Worm (Caenorhabditis elegans) whole organism, mixed stage, embryonic: ENCODE results near the gene F20C5.11.

Experiments used
- ceh-83 ChIP-seq: fragments of 200-800 bp; sonication (Bioruptor generic); optimal IDR thresholded peaks from 2 replicates; lab custom pipeline; 2018; ENCODE audit warnings: mild to moderate bottlenecking, missing genetic modification characterization, missing compliant biosample characterization
- elt-1 ChIP-seq: sonication (generic microtip); optimal IDR thresholded peaks from 2 replicates; lab custom pipeline; 2017; ENCODE audit warnings: missing genetic modification characterization, mild to moderate bottlenecking, missing compliant biosample characterization, antibody characterized with exemption, moderate library complexity, borderline replicate concordance; ENCODE audit not compliant: insufficient read depth
- elt-3 ChIP-seq: fragments of 150-350 bp; optimal IDR thresholded peaks from 2 replicates; lab custom pipeline; 2014; ENCODE audit warnings: missing biosample characterization, missing genetic modification characterization
- flh-1 ChIP-seq: fragments of 200-800 bp; sonication (Bioruptor generic); optimal IDR thresholded peaks from 2 replicates; lab custom pipeline; 2018; ENCODE audit warnings: mild to moderate bottlenecking, missing genetic modification characterization, moderate library complexity, missing compliant biosample characterization
- ham-2 ChIP-seq: fragments of 200-800 bp; sonication (Bioruptor generic); optimal IDR thresholded peaks from 2 replicates; lab custom pipeline; 2018; ENCODE audit warnings: mild to moderate bottlenecking, missing genetic modification characterization, missing compliant biosample characterization
- lin-13 ChIP-seq: fragments of 150-350 bp; optimal IDR thresholded peaks from 2 replicates; lab custom pipeline; 2014; ENCODE audit warnings: missing biosample characterization, missing genetic modification characterization
- lsy-2 ChIP-seq: fragments of 150-350 bp; optimal IDR thresholded peaks from 2 replicates; lab custom pipeline; 2014; ENCODE audit warnings: missing biosample characterization, missing genetic modification characterization
- mep-1 ChIP-seq: fragments of 150-350 bp; optimal IDR thresholded peaks from 2 replicates; lab custom pipeline; 2017; ENCODE audit warnings: missing biosample characterization, missing genetic modification reagents, missing genetic modification characterization, inconsistent platforms
- nhr-12 ChIP-seq: fragments of 150-350 bp; optimal IDR thresholded peaks from 2 replicates; lab custom pipeline; 2014; ENCODE audit warnings: missing biosample characterization, missing genetic modification characterization
- nhr-237 ChIP-seq: fragments of 150-350 bp; optimal IDR thresholded peaks from 2 replicates; lab custom pipeline; 2014; ENCODE audit warnings: missing biosample characterization, missing genetic modification characterization
- pha-4 ChIP-seq: fragments of 150-350 bp; optimal IDR thresholded peaks from 2 replicates; lab custom pipeline; 2018; ENCODE audit warnings: missing biosample characterization, missing genetic modification reagents, missing genetic modification characterization
- tbx-8 ChIP-seq: fragments of 200-800 bp; sonication (Bioruptor generic); optimal IDR thresholded peaks from 2 replicates; lab custom pipeline; 2018; ENCODE audit warnings: mild to moderate bottlenecking, missing genetic modification characterization, moderate library complexity, missing compliant biosample characterization
- ztf-11 ChIP-seq: fragments of 150-350 bp; optimal IDR thresholded peaks from 2 replicates; lab custom pipeline; 2014; ENCODE audit warnings: missing biosample characterization, missing genetic modification characterization

ce11 chrIV:8722801-8723200 lies 39.0 kb downstream of the F20C5.11 start:
- TF ChIP-seq elt-1 (tag; lab: Kevin White, UChicago) (no peak), lin-13 (tag; lab: Kevin White, UChicago) (no peak), nhr-237 (no peak), elt-3 (tag; lab: Kevin White, UChicago) (no peak), nhr-12 (tag; lab: Kevin White, UChicago) (no peak), ham-2 (no peak), flh-1 (GFP tag; lab: Kevin White, UChicago) (no peak), pha-4 (tag; lab: Kevin White, UChicago) (no peak), lsy-2 (tag; lab: Kevin White, UChicago) (no peak), mep-1 (tag; lab: Kevin White, UChicago) (no peak), ztf-11 (tag; lab: Kevin White, UChicago) (no peak), ceh-83 (GFP tag; lab: Kevin White, UChicago) (no peak), tbx-8 (GFP tag; lab: Kevin White, UChicago) (no peak)
